Fruit fly (Drosophila melanogaster) whole organism, prepupa: ENCODE measurements around the gene Trim9.

ENCODE experiments used
- CG10631 ChIP-seq: fragments of 200-800 bp; sonication (Bioruptor generic); optimal IDR thresholded peaks from 2 replicates; lab custom pipeline; 2016; ENCODE audit warnings: missing biosample characterization, missing genetic modification characterization
- CG10669 ChIP-seq: fragments of 200-800 bp; sonication (Bioruptor generic); optimal IDR thresholded peaks from 3 replicates; lab custom pipeline; 2018; ENCODE audit warnings: missing biosample characterization, mild to moderate bottlenecking, missing genetic modification characterization, moderate library complexity
- CG11762 ChIP-seq: fragments of 200-800 bp; sonication (Bioruptor generic); optimal IDR thresholded peaks from 3 replicates; lab custom pipeline; 2016; ENCODE audit warnings: missing biosample characterization, missing genetic modification characterization; ENCODE audit not compliant: insufficient read depth
- CG11902 ChIP-seq: fragments of 200-800 bp; sonication (Bioruptor generic); optimal IDR thresholded peaks from 3 replicates; lab custom pipeline; 2016; ENCODE audit warnings: missing biosample characterization, missing genetic modification characterization
- CG16779 ChIP-seq: fragments of 200-800 bp; sonication (Bioruptor generic); optimal IDR thresholded peaks from 3 replicates; lab custom pipeline; 2017; ENCODE audit warnings: missing biosample characterization, mild to moderate bottlenecking, missing genetic modification characterization
- CG3032 ChIP-seq: fragments of 200-800 bp; optimal IDR thresholded peaks from 2 replicates; lab custom pipeline; 2019; ENCODE audit warnings: missing biosample characterization, mild to moderate bottlenecking, missing genetic modification characterization, moderate library complexity
- CG31627 ChIP-seq: fragments of 200-800 bp; sonication (Bioruptor generic); optimal IDR thresholded peaks from 3 replicates; lab custom pipeline; 2016; ENCODE audit warnings: missing biosample characterization, missing genetic modification characterization
- CG3919 ChIP-seq: fragments of 200-800 bp; sonication (Bioruptor generic); optimal IDR thresholded peaks from 3 replicates; lab custom pipeline; 2016; ENCODE audit warnings: missing biosample characterization, missing genetic modification characterization
- CG6163 ChIP-seq: fragments of 200-800 bp; sonication (Bioruptor generic); IDR thresholded peaks from 3 replicates; pipeline ENCODE4 v1.3.6; 2022; ENCODE audit warnings: missing biosample characterization, missing genetic modification characterization
- CG6276 ChIP-seq: fragments of 200-800 bp; sonication (Bioruptor generic); optimal IDR thresholded peaks from 2 replicates; lab custom pipeline; 2017; ENCODE audit warnings: missing biosample characterization, mild to moderate bottlenecking, missing genetic modification characterization
- CG6808 ChIP-seq: fragments of 200-800 bp; sonication (Bioruptor generic); optimal IDR thresholded peaks from 3 replicates; lab custom pipeline; 2017; ENCODE audit warnings: missing biosample characterization, missing genetic modification characterization, mild to moderate bottlenecking, moderate library complexity, missing genetic modification reagents
- CG7368 ChIP-seq: fragments of 200-800 bp; sonication (Bioruptor generic); optimal IDR thresholded peaks from 3 replicates; lab custom pipeline; 2016; ENCODE audit warnings: missing biosample characterization, missing genetic modification characterization
- CG8319 ChIP-seq: fragments of 200-800 bp; sonication (Bioruptor generic); optimal IDR thresholded peaks from 3 replicates; lab custom pipeline; 2016; ENCODE audit warnings: missing biosample characterization, missing genetic modification characterization
- CG8632 ChIP-seq: fragments of 200-800 bp; sonication (Bioruptor generic); optimal IDR thresholded peaks from 3 replicates; lab custom pipeline; 2016; ENCODE audit warnings: missing biosample characterization, missing genetic modification characterization
- CG9139 ChIP-seq: fragments of 200-800 bp; sonication (Bioruptor generic); optimal IDR thresholded peaks from 3 replicates; lab custom pipeline; 2017; ENCODE audit warnings: missing biosample characterization, mild to moderate bottlenecking, missing genetic modification characterization
- Eip75B ChIP-seq: fragments of 200-800 bp; sonication (Bioruptor generic); optimal IDR thresholded peaks from 3 replicates; lab custom pipeline; 2016; ENCODE audit warnings: missing biosample characterization, missing genetic modification characterization
- Eip78C ChIP-seq: fragments of 200-800 bp; sonication (Bioruptor generic); peaks from one replicate; lab custom pipeline; 2016; ENCODE audit warnings: missing biosample characterization, missing genetic modification characterization
- Eip93F ChIP-seq: fragments of 200-800 bp; sonication (Bioruptor generic); optimal IDR thresholded peaks from 2 replicates; lab custom pipeline; 2016; ENCODE audit warnings: missing biosample characterization, mild to moderate bottlenecking, missing genetic modification characterization
- Ets21C ChIP-seq: fragments of 200-800 bp; sonication (Bioruptor generic); optimal IDR thresholded peaks from 3 replicates; lab custom pipeline; 2016; ENCODE audit warnings: missing biosample characterization, missing genetic modification characterization
- Ets96B ChIP-seq: fragments of 200-800 bp; optimal IDR thresholded peaks from 2 replicates; lab custom pipeline; 2019; ENCODE audit warnings: missing biosample characterization, mild to moderate bottlenecking, missing genetic modification characterization, moderate library complexity
- Gug ChIP-seq: fragments of 200-800 bp; sonication (Bioruptor generic); IDR thresholded peaks from 2 replicates; pipeline ENCODE4 v1.3.6; 2022; ENCODE audit warnings: missing biosample characterization, missing genetic modification characterization
- Hr4 ChIP-seq: fragments of 200-800 bp; sonication (Bioruptor generic); optimal IDR thresholded peaks from 3 replicates; lab custom pipeline; 2016; ENCODE audit warnings: missing biosample characterization, missing genetic modification characterization
- Lpt ChIP-seq: fragments of 200-800 bp; sonication (Bioruptor generic); optimal IDR thresholded peaks from 3 replicates; lab custom pipeline; 2016; ENCODE audit warnings: missing biosample characterization, missing genetic modification characterization
- Met ChIP-seq: fragments of 200-800 bp; sonication (Bioruptor generic); optimal IDR thresholded peaks from 3 replicates; lab custom pipeline; 2016; ENCODE audit warnings: missing biosample characterization, missing genetic modification characterization
- OdsH ChIP-seq: fragments of 200-800 bp; sonication (Bioruptor generic); optimal IDR thresholded peaks from 3 replicates; lab custom pipeline; 2016; ENCODE audit warnings: missing biosample characterization, missing genetic modification characterization
- Sox102F ChIP-seq: fragments of 200-800 bp; sonication (Bioruptor generic); optimal IDR thresholded peaks from 2 replicates; lab custom pipeline; 2016; ENCODE audit warnings: missing biosample characterization, mild to moderate bottlenecking, missing genetic modification characterization
- Sox14 ChIP-seq: fragments of 200-800 bp; sonication (Bioruptor generic); optimal IDR thresholded peaks from 3 replicates; lab custom pipeline; 2016; ENCODE audit warnings: missing biosample characterization, missing genetic modification characterization
- achi ChIP-seq: fragments of 200-800 bp; sonication (Bioruptor generic); optimal IDR thresholded peaks from 3 replicates; lab custom pipeline; 2016; ENCODE audit warnings: missing biosample characterization, missing genetic modification characterization
- acj6 ChIP-seq: fragments of 200-800 bp; sonication (Bioruptor generic); optimal IDR thresholded peaks from 3 replicates; lab custom pipeline; 2016; ENCODE audit warnings: missing biosample characterization, missing genetic modification characterization
- dac ChIP-seq: fragments of 200-800 bp; sonication (Bioruptor generic); optimal IDR thresholded peaks from 2 replicates; lab custom pipeline; 2017; ENCODE audit warnings: missing biosample characterization, mild to moderate bottlenecking, missing genetic modification characterization
- eg ChIP-seq: fragments of 200-800 bp; sonication (Bioruptor generic); IDR thresholded peaks from 3 replicates; pipeline ENCODE4 v1.3.6; 2022; ENCODE audit warnings: missing biosample characterization, missing genetic modification characterization
- fd59A ChIP-seq: fragments of 200-800 bp; sonication (Bioruptor generic); optimal IDR thresholded peaks from 2 replicates; lab custom pipeline; 2017; ENCODE audit warnings: missing biosample characterization, mild to moderate bottlenecking, missing genetic modification characterization, missing genetic modification reagents
- fd85E ChIP-seq: fragments of 200-800 bp; sonication (Bioruptor generic); optimal IDR thresholded peaks from 3 replicates; lab custom pipeline; 2016; ENCODE audit warnings: missing biosample characterization, missing genetic modification characterization
- fkh ChIP-seq: fragments of 200-800 bp; sonication (Bioruptor generic); optimal IDR thresholded peaks from 3 replicates; lab custom pipeline; 2017; ENCODE audit warnings: missing biosample characterization, mild to moderate bottlenecking, missing genetic modification characterization, moderate library complexity
- lz ChIP-seq: fragments of 200-800 bp; sonication (Bioruptor generic); optimal IDR thresholded peaks from 3 replicates; lab custom pipeline; 2016; ENCODE audit warnings: missing biosample characterization, missing genetic modification characterization
- pdm3 ChIP-seq: fragments of 200-800 bp; sonication (Bioruptor generic); optimal IDR thresholded peaks from 3 replicates; lab custom pipeline; 2016; ENCODE audit warnings: missing biosample characterization, missing genetic modification characterization
- salr ChIP-seq, 2 experiments: fragments of 200-800 bp; sonication (Bioruptor generic); optimal IDR thresholded peaks; 3 replicates each; lab custom pipeline; 2016 to 2018; ENCODE audit warnings: missing biosample characterization in 2 of 2, missing genetic modification characterization in 2 of 2, mild to moderate bottlenecking in 1 of 2
- spab ChIP-seq: fragments of 200-800 bp; sonication (Bioruptor generic); optimal IDR thresholded peaks from 2 replicates; lab custom pipeline; 2017; ENCODE audit warnings: missing biosample characterization, mild to moderate bottlenecking, missing genetic modification characterization, missing genetic modification reagents
- ss ChIP-seq, 2 experiments: fragments of 200-800 bp; sonication (Bioruptor generic); optimal IDR thresholded peaks; 2 replicates in 1 of 2; 3 replicates in 1 of 2; lab custom pipeline; 2017 to 2018; ENCODE audit warnings: mild to moderate bottlenecking in 2 of 2, missing biosample characterization in 2 of 2, missing genetic modification characterization in 2 of 2, moderate library complexity in 1 of 2
- svp ChIP-seq: fragments of 200-800 bp; sonication (Bioruptor generic); peaks from one replicate; lab custom pipeline; 2016; ENCODE audit warnings: missing biosample characterization, missing genetic modification characterization
- topi ChIP-seq: fragments of 200-800 bp; sonication (Bioruptor generic); optimal IDR thresholded peaks from 3 replicates; lab custom pipeline; 2016; ENCODE audit warnings: missing biosample characterization, missing genetic modification characterization
- vri ChIP-seq: fragments of 200-800 bp; sonication (Bioruptor generic); optimal IDR thresholded peaks from 3 replicates; lab custom pipeline; 2016; ENCODE audit warnings: missing biosample characterization, mild to moderate bottlenecking, missing genetic modification characterization

Trim9 gene

dm6 chr2L:10565674-10566073 lies 21.0 kb downstream of the Trim9 start (continued):
- TF ChIP-seq CG6276 (GFP tag; lab: Kevin White, UChicago) (no peak), CG3919 (peak; percentile 47), CG10631 (GFP tag; lab: Kevin White, UChicago) (no peak), CG10669 (GFP tag; lab: Kevin White, UChicago) (peak; percentile 41), Gug (GFP tag; lab: Robert Waterston, UW) (0 out of 2 replicates have a peak, but pooled peaks have one; percentile 19), Ets96B (tag; lab: Kevin White, UChicago) (peak; percentile 40), CG11762 (GFP tag; lab: Kevin White, UChicago) (no peak)

dm6 chr2L:10566955-10567354 lies 22.3 kb downstream of the Trim9 start, which contains the start of gene CG6138:
Gene CG6138 (plus strand): TSS chr2L:10567255.
- TF ChIP-seq lz (GFP tag; lab: Kevin White, UChicago): no peak
- no peak for TF ChIP-seq CG6163 (GFP tag; lab: Robert Waterston, UW)
- TF ChIP-seq salr (GFP tag; optimal IDR thresholded peaks at IDR 0.05; lab: Kevin White, UChicago): no peak
- no peak for TF ChIP-seq fkh
- no peak for TF ChIP-seq CG10631 (GFP tag; lab: Kevin White, UChicago)
- TF ChIP-seq CG3919: no peak
- TF ChIP-seq pdm3: no peak
- no peak for TF ChIP-seq Ets21C (GFP tag; lab: Kevin White, UChicago)
- no peak for TF ChIP-seq Eip93F
- TF ChIP-seq CG31627: no peak
- TF ChIP-seq Gug (GFP tag; lab: Robert Waterston, UW): no peak
- no peak for TF ChIP-seq Lpt (GFP tag; lab: Kevin White, UChicago)
- no peak for TF ChIP-seq spab (GFP tag; lab: Kevin White, UChicago)
- TF ChIP-seq fd85E (GFP tag; lab: Kevin White, UChicago): no peak
- TF ChIP-seq CG8319 (GFP tag; lab: Kevin White, UChicago): no peak
- no peak for TF ChIP-seq CG3032 (tag; lab: Kevin White, UChicago)
- no peak for TF ChIP-seq Met (GFP tag; lab: Kevin White, UChicago)
- TF ChIP-seq eg (GFP tag; lab: Robert Waterston, UW): no peak
- no peak for TF ChIP-seq CG9139
- no peak for TF ChIP-seq CG11902 (GFP tag; lab: Kevin White, UChicago)
- TF ChIP-seq, all 60 proteins: peak for 0

dm6 chr2L:10577692-10578091 lies 33.0 kb downstream of the Trim9 start, which contains the start of gene w-cup:
Gene w-cup (minus strand): TSS chr2L:10577792.
- TF ChIP-seq acj6: no peak

dm6 chr2L:10579453-10579852 lies 34.8 kb downstream of the Trim9 start, which contains the start of gene CG34160:
Gene CG34160 (plus strand): TSS chr2L:10579753.
- TF ChIP-seq vri (GFP tag; lab: Kevin White, UChicago): no peak
- TF ChIP-seq CG11762 (GFP tag; lab: Kevin White, UChicago): no peak
- TF ChIP-seq dac: no peak
- TF ChIP-seq CG8632: no peak
- no peak for TF ChIP-seq Gug (GFP tag; lab: Robert Waterston, UW)
- TF ChIP-seq CG16779 (tag; lab: Kevin White, UChicago): no peak
- TF ChIP-seq Eip93F: no peak
- TF ChIP-seq Eip75B (GFP tag; lab: Kevin White, UChicago): no peak
- no peak for TF ChIP-seq Sox14
- TF ChIP-seq Ets96B (tag; lab: Kevin White, UChicago): no peak
- no peak for TF ChIP-seq Sox102F (GFP tag; lab: Kevin White, UChicago)
- TF ChIP-seq fd59A (GFP tag; lab: Kevin White, UChicago): no peak

- TF ChIP-seq CG6808 (no peak), Gug (GFP tag; lab: Robert Waterston, UW) (no peak), Eip78C (GFP tag; lab: Kevin White, UChicago) (no peak), svp (no peak), fkh (no peak), CG7368 (GFP tag; lab: Kevin White, UChicago) (no peak), CG3032 (tag; lab: Kevin White, UChicago) (no peak), Eip93F (no peak), achi (GFP tag; lab: Kevin White, UChicago) (no peak), ss (GFP tag; optimal IDR thresholded peaks at IDR 0.05; lab: Kevin White, UChicago) (no peak), CG11762 (GFP tag; lab: Kevin White, UChicago) (no peak), eg (GFP tag; lab: Robert Waterston, UW) (no peak), topi (GFP tag; lab: Kevin White, UChicago) (no peak), fd59A (GFP tag; lab: Kevin White, UChicago) (no peak), OdsH (GFP tag; lab: Kevin White, UChicago) (no peak), lz (GFP tag; lab: Kevin White, UChicago) (no peak), CG11902 (GFP tag; lab: Kevin White, UChicago) (no peak), Hr4 (GFP tag; lab: Kevin White, UChicago) (no peak)
These were observed 36.9 kb downstream of the Trim9 start, which contains the start of gene CG34161 for dm6 chr2L:10581602-10582001. Gene CG34161 (minus strand): TSS chr2L:10581702.
